Fruit fly (Drosophila melanogaster) whole organism, embryonic: ENCODE measurements around the gene CG8149.

Source experiments
- Awh ChIP-seq: fragments of 200-800 bp; sonication (Bioruptor generic); IDR thresholded peaks from 2 replicates; pipeline ENCODE4, ENCODE4 v1.3.6; 2022; ENCODE audit warnings: missing biosample characterization, missing genetic modification characterization
- CG10431 ChIP-seq: fragments of 200-800 bp; sonication (Bioruptor generic); optimal IDR thresholded peaks from 3 replicates; lab custom pipeline; 2018; ENCODE audit warnings: missing biosample characterization, mild to moderate bottlenecking, missing genetic modification characterization
- CG12071 ChIP-seq: fragments of 200-800 bp; sonication (Bioruptor generic); optimal IDR thresholded peaks from 3 replicates; lab custom pipeline; 2018; ENCODE audit warnings: missing biosample characterization, mild to moderate bottlenecking, missing genetic modification characterization
- CG13287 ChIP-seq: fragments of 200-800 bp; sonication (Bioruptor generic); IDR thresholded peaks from 2 replicates; pipeline ENCODE4 v1.3.6; 2022; ENCODE audit warnings: missing biosample characterization, missing genetic modification characterization; ENCODE audit not compliant: partially characterized antibody
- CG14441 ChIP-seq: fragments of 200-800 bp; sonication (Bioruptor generic); IDR thresholded peaks from 2 replicates; pipeline ENCODE4 v1.3.6; 2022; ENCODE audit warnings: missing biosample characterization, missing genetic modification characterization
- CG17361 ChIP-seq: fragments of 200-800 bp; sonication (Bioruptor generic); IDR thresholded peaks from 3 replicates; pipeline ENCODE4 v1.3.6; 2022; ENCODE audit warnings: missing biosample characterization, missing genetic modification characterization
- CG18011 ChIP-seq: fragments of 200-800 bp; sonication (Bioruptor generic); optimal IDR thresholded peaks from 2 replicates; lab custom pipeline; 2017; ENCODE audit warnings: missing biosample characterization, missing genetic modification characterization, mild to moderate bottlenecking, moderate library complexity, missing genotype
- CG2199 ChIP-seq: fragments of 200-800 bp; sonication (Bioruptor generic); IDR thresholded peaks from 3 replicates; pipeline ENCODE4 v1.3.6; 2022; ENCODE audit warnings: missing biosample characterization, missing genetic modification characterization
- CG2889 ChIP-seq: fragments of 200-800 bp; sonication (Bioruptor generic); IDR thresholded peaks from 3 replicates; pipeline ENCODE4 v1.3.6; 2022; ENCODE audit warnings: missing biosample characterization, missing genetic modification characterization
- CG31441 ChIP-seq: fragments of 200-800 bp; sonication (Bioruptor generic); IDR thresholded peaks from 2 replicates; pipeline ENCODE4 v1.3.6; 2022; ENCODE audit warnings: missing biosample characterization, missing genetic modification characterization
- CG32532 ChIP-seq: fragments of 200-800 bp; sonication (Bioruptor generic); IDR thresholded peaks from 2 replicates; pipeline ENCODE4 v1.3.6; 2022; ENCODE audit warnings: missing biosample characterization, missing genetic modification characterization
- CG3726 ChIP-seq: fragments of 200-800 bp; sonication (Bioruptor generic); IDR thresholded peaks from 3 replicates; pipeline ENCODE4, ENCODE4 v1.3.6; 2022; ENCODE audit warnings: missing biosample characterization, missing genetic modification characterization
- CG3847 ChIP-seq: fragments of 200-800 bp; sonication (Bioruptor generic); IDR thresholded peaks from 2 replicates; pipeline ENCODE4 v1.3.6; 2022; ENCODE audit warnings: missing biosample characterization, missing genetic modification characterization
- CG4360 ChIP-seq: fragments of 200-800 bp; sonication (Bioruptor generic); IDR thresholded peaks from 2 replicates; pipeline ENCODE4 v1.3.6; 2022; ENCODE audit warnings: missing biosample characterization, missing genetic modification characterization
- CG4820 ChIP-seq: fragments of 200-800 bp; sonication (Bioruptor generic); optimal IDR thresholded peaks from 3 replicates; lab custom pipeline; 2016; ENCODE audit warnings: missing biosample characterization, missing genetic modification characterization
- CG6765 ChIP-seq: fragments of 200-800 bp; sonication (Bioruptor generic); optimal IDR thresholded peaks from 3 replicates; lab custom pipeline; 2017; ENCODE audit warnings: missing biosample characterization, mild to moderate bottlenecking, missing genetic modification characterization
- CG9797 ChIP-seq: fragments of 200-800 bp; sonication (Bioruptor generic); optimal IDR thresholded peaks from 3 replicates; lab custom pipeline; 2018; ENCODE audit warnings: missing biosample characterization, mild to moderate bottlenecking, missing genetic modification characterization
- CoRest ChIP-seq: fragments of 200-800 bp; sonication (Bioruptor generic); optimal IDR thresholded peaks from 3 replicates; lab custom pipeline; 2018; ENCODE audit warnings: missing biosample characterization, mild to moderate bottlenecking, missing genetic modification characterization, moderate library complexity
- H15 ChIP-seq: fragments of 200-800 bp; sonication (Bioruptor generic); IDR thresholded peaks from 3 replicates; pipeline ENCODE4 v1.3.6; 2022; ENCODE audit warnings: missing biosample characterization, missing genetic modification characterization
- HLH54F ChIP-seq: fragments of 200-800 bp; sonication (Bioruptor generic); optimal IDR thresholded peaks from 3 replicates; lab custom pipeline; 2016; ENCODE audit warnings: missing biosample characterization, missing genetic modification characterization
- HLHmδ ChIP-seq: fragments of 200-800 bp; sonication (Bioruptor generic); optimal IDR thresholded peaks from 2 replicates; lab custom pipeline; 2018; ENCODE audit warnings: missing biosample characterization, mild to moderate bottlenecking, missing genetic modification characterization, moderate library complexity
- Hey ChIP-seq: fragments of 200-800 bp; sonication (Bioruptor generic); optimal IDR thresholded peaks from 3 replicates; lab custom pipeline; 2018; ENCODE audit warnings: missing biosample characterization, mild to moderate bottlenecking, missing genetic modification characterization
- Mrtf ChIP-seq: fragments of 200-800 bp; sonication (Bioruptor generic); IDR thresholded peaks from 3 replicates; pipeline ENCODE4 v1.3.6; 2022; ENCODE audit warnings: missing biosample characterization, missing genetic modification characterization
- NC2α ChIP-seq: fragments of 200-800 bp; sonication (Bioruptor generic); optimal IDR thresholded peaks from 2 replicates; lab custom pipeline; 2016; ENCODE audit warnings: missing biosample characterization, missing genetic modification characterization
- Nf-YC ChIP-seq: fragments of 200-800 bp; optimal IDR thresholded peaks from 3 replicates; lab custom pipeline; 2019; ENCODE audit warnings: missing biosample characterization, mild to moderate bottlenecking, missing genetic modification characterization, moderate library complexity
- NfI ChIP-seq: fragments of 200-800 bp; sonication (Bioruptor generic); optimal IDR thresholded peaks from 3 replicates; lab custom pipeline; 2018; ENCODE audit warnings: missing biosample characterization, mild to moderate bottlenecking, missing genetic modification characterization, moderate library complexity
- Side ChIP-seq: fragments of 200-800 bp; sonication (Bioruptor generic); optimal IDR thresholded peaks from 2 replicates; lab custom pipeline; 2016; ENCODE audit warnings: missing biosample characterization, missing genetic modification characterization
- Sox102F ChIP-seq: fragments of 200-800 bp; sonication (Bioruptor generic); optimal IDR thresholded peaks from 2 replicates; lab custom pipeline; 2018; ENCODE audit warnings: missing biosample characterization, mild to moderate bottlenecking, missing genetic modification characterization, moderate library complexity
- Usf ChIP-seq: fragments of 200-800 bp; sonication (Bioruptor generic); optimal IDR thresholded peaks from 2 replicates; lab custom pipeline; 2017; ENCODE audit warnings: missing genotype, missing biosample characterization, missing genetic modification characterization
- ato ChIP-seq: fragments of 200-800 bp; sonication (Bioruptor generic); IDR thresholded peaks from 2 replicates; pipeline ENCODE4 v1.3.6; 2022; ENCODE audit warnings: missing biosample characterization, missing genetic modification characterization; ENCODE audit not compliant: partially characterized antibody
- cad ChIP-seq: fragments of >200 bp; optimal IDR thresholded peaks from 2 replicates; lab custom pipeline; 2017; ENCODE audit warnings: missing biosample characterization, missing genetic modification characterization
- cato ChIP-seq: fragments of 200-800 bp; sonication (Bioruptor generic); optimal IDR thresholded peaks from 2 replicates; lab custom pipeline; 2016; ENCODE audit warnings: missing biosample characterization, missing genetic modification characterization, borderline replicate concordance
- cg ChIP-seq: fragments of 200-800 bp; sonication (Bioruptor generic); optimal IDR thresholded peaks from 3 replicates; lab custom pipeline; 2019; ENCODE audit warnings: missing biosample characterization, mild to moderate bottlenecking, missing genetic modification characterization, moderate library complexity
- crc ChIP-seq: fragments of 200-800 bp; sonication (Bioruptor generic); optimal IDR thresholded peaks from 2 replicates; lab custom pipeline; 2016; ENCODE audit warnings: missing biosample characterization, missing genetic modification characterization
- dysf ChIP-seq: fragments of 200-800 bp; sonication (Bioruptor generic); IDR thresholded peaks from 3 replicates; pipeline ENCODE4 v1.3.6; 2022; ENCODE audit warnings: missing biosample characterization, missing genetic modification characterization
- esg ChIP-seq: fragments of 200-800 bp; sonication (Bioruptor generic); conservative IDR thresholded peaks from 2 replicates; pipeline ENCODE4 v1.3.6; 2022; ENCODE audit warnings: missing biosample characterization, missing genetic modification characterization
- fd102C ChIP-seq: fragments of 200-800 bp; sonication (Bioruptor generic); optimal IDR thresholded peaks from 2 replicates; lab custom pipeline; 2018; ENCODE audit warnings: missing biosample characterization, mild to moderate bottlenecking, missing genetic modification characterization, moderate library complexity
- ham ChIP-seq: fragments of 200-800 bp; sonication (Bioruptor generic); IDR thresholded peaks from 2 replicates; pipeline ENCODE4 v1.3.6; 2022; ENCODE audit warnings: missing biosample characterization, missing genetic modification characterization
- ind ChIP-seq: fragments of 200-800 bp; sonication (Bioruptor generic); optimal IDR thresholded peaks from 3 replicates; lab custom pipeline; 2016; ENCODE audit warnings: missing biosample characterization, missing genetic modification characterization
- ken ChIP-seq: fragments of 200-800 bp; sonication (Bioruptor generic); IDR thresholded peaks from 3 replicates; pipeline ENCODE4 v1.3.6; 2022; ENCODE audit warnings: missing biosample characterization, missing genetic modification characterization
- knrl ChIP-seq: fragments of 200-800 bp; sonication (Bioruptor generic); IDR thresholded peaks from 3 replicates; pipeline ENCODE4 v1.3.6; 2022; ENCODE audit warnings: missing biosample characterization, missing genetic modification characterization; ENCODE audit not compliant: partially characterized antibody
- lab ChIP-seq: fragments of 200-800 bp; sonication (Bioruptor generic); optimal IDR thresholded peaks from 3 replicates; lab custom pipeline; 2017; ENCODE audit warnings: missing biosample characterization, missing genetic modification characterization, mild to moderate bottlenecking, moderate library complexity, missing genetic modification reagents
- lbe ChIP-seq: fragments of 200-800 bp; sonication (Bioruptor generic); optimal IDR thresholded peaks from 2 replicates; lab custom pipeline; 2016; ENCODE audit warnings: missing biosample characterization, mild to moderate bottlenecking, missing genetic modification characterization
- nerfin-1 ChIP-seq: fragments of 200-800 bp; sonication (Bioruptor generic); optimal IDR thresholded peaks from 3 replicates; lab custom pipeline; 2019; ENCODE audit warnings: missing biosample characterization, mild to moderate bottlenecking, missing genetic modification characterization, moderate library complexity
- nom ChIP-seq: fragments of 200-800 bp; sonication (Bioruptor generic); optimal IDR thresholded peaks from 2 replicates; lab custom pipeline; 2017; ENCODE audit warnings: missing biosample characterization, missing genetic modification characterization, mild to moderate bottlenecking, moderate library complexity, missing genetic modification reagents
- sima ChIP-seq: fragments of 200-800 bp; sonication (Bioruptor generic); optimal IDR thresholded peaks from 2 replicates; lab custom pipeline; 2016; ENCODE audit warnings: missing biosample characterization, missing genetic modification characterization
- tll ChIP-seq, 2 experiments: fragments of 200-800 bp in 1 of 2; fragments of >200 bp in 1 of 2; sonication (Bioruptor generic) in 1 of 2; optimal IDR thresholded peaks; 2 replicates each; lab custom pipeline; 2017 to 2019; ENCODE audit warnings: missing biosample characterization in 2 of 2, missing genetic modification characterization in 2 of 2, mild to moderate bottlenecking in 1 of 2, moderate library complexity in 1 of 2
- tna ChIP-seq: fragments of 200-800 bp; sonication (Bioruptor generic); IDR thresholded peaks from 2 replicates; pipeline ENCODE4 v1.3.6; 2022; ENCODE audit warnings: missing biosample characterization, missing genetic modification characterization; ENCODE audit not compliant: partially characterized antibody
- twi ChIP-seq: fragments of 200-800 bp; optimal IDR thresholded peaks from 2 replicates; lab custom pipeline; 2019; ENCODE audit warnings: missing biosample characterization, mild to moderate bottlenecking, missing genetic modification characterization, moderate library complexity
- vnd ChIP-seq: fragments of 200-800 bp; sonication (Bioruptor generic); IDR thresholded peaks from 3 replicates; pipeline ENCODE4 v1.3.6; 2022; ENCODE audit warnings: missing biosample characterization, missing genetic modification characterization; ENCODE audit not compliant: partially characterized antibody

The CG8149 gene

DNA sequence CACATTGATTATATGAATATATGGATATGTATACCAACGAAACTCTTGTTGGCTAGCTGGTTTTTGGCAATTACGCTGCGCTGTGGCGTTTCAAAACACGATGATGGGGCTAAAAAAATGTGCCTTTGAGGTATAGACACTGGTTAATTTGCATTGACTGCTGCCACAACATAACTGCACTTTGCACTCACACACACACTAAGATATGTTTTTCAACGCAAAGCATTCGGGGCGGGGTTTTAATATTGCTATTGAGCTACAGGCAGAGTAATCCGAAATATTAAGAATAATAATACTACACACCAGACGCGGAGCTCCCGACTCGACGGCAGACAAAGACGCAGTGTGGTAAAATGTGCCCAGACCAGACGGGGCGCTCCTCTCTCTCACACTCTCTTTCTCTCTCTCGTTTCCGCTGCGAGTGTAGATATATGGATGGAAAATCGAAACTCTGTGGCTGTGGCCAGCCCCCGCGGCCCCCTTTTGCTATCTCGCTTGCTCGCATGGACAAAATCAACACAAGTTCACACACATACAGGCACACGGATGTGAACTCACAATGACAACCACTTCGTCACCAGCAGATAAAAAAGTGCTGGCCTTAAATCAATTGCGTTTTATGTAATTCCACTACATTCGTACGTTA, 46.7 kb downstream of the CG8149 start (continued):
- TF ChIP-seq Side (GFP tag; lab: Kevin White, UChicago) (peak; percentile 66), nerfin-1 (tag; lab: Kevin White, UChicago) (peak; percentile 43), ken (no peak), nom (peak; percentile 90), CG31441 (GFP tag; lab: Robert Waterston, UW) (no peak), NfI (GFP tag; lab: Kevin White, UChicago) (peak; percentile 31), HLH54F (GFP tag; lab: Kevin White, UChicago) (no peak), Awh (GFP tag; lab: Robert Waterston, UW) (no peak), CG6765 (GFP tag; lab: Kevin White, UChicago) (peak; percentile 82), CG14441 (GFP tag; lab: Robert Waterston, UW) (no peak), CG3726 (GFP tag; lab: Robert Waterston, UW) (no peak), Mrtf (GFP tag; lab: Robert Waterston, UW) (no peak), CG10431 (GFP tag; lab: Kevin White, UChicago) (no peak), cato (GFP tag; lab: Kevin White, UChicago) (no peak), twi (no peak), NC2α (GFP tag; lab: Kevin White, UChicago) (no peak), CG13287 (GFP tag; lab: Robert Waterston, UW) (no peak), CG32532 (GFP tag; lab: Robert Waterston, UW) (no peak), Sox102F (no peak), crc (GFP tag; lab: Kevin White, UChicago) (no peak), ato (GFP tag; lab: Robert Waterston, UW) (no peak), CG12071 (GFP tag; lab: Kevin White, UChicago) (peak; percentile 84), CG2199 (GFP tag; lab: Robert Waterston, UW) (no peak), H15 (GFP tag; lab: Robert Waterston, UW) (no peak), Hey (tag; lab: Kevin White, UChicago) (peak; percentile 29), Usf (GFP tag; lab: Kevin White, UChicago) (no peak), CG3847 (no peak), knrl (GFP tag; lab: Robert Waterston, UW) (no peak), sima (GFP tag; lab: Kevin White, UChicago) (no peak), CG2889 (GFP tag; lab: Robert Waterston, UW) (no peak), dysf (no peak), CG4360 (GFP tag; lab: Robert Waterston, UW) (no peak), HLHmδ (peak; percentile 95), ham (GFP tag; lab: Robert Waterston, UW) (no peak), lbe (peak; percentile 58), CG4820 (no peak), Nf-YC (tag; lab: Kevin White, UChicago) (peak; percentile 42), esg (GFP tag; lab: Robert Waterston, UW) (no peak), CG18011 (peak; percentile 25), cg (GFP tag; lab: Kevin White, UChicago) (peak; percentile 97), cad (GFP tag; lab: Kevin White, UChicago) (no peak), tna (GFP tag; lab: Robert Waterston, UW) (no peak), CG9797 (GFP tag; lab: Kevin White, UChicago) (no peak), vnd (GFP tag; lab: Robert Waterston, UW) (no peak), ind (GFP tag; lab: Kevin White, UChicago) (no peak), lab (peak; percentile 68), CoRest (no peak), CG17361 (GFP tag; lab: Robert Waterston, UW) (no peak), tll (GFP tag; optimal IDR thresholded peaks at IDR 0.05; lab: Kevin White, UChicago) (no peak), fd102C (no peak)
